Fruit fly (Drosophila melanogaster): ENCODE results near the gene CG6729.

Gene CG6729

DNA sequence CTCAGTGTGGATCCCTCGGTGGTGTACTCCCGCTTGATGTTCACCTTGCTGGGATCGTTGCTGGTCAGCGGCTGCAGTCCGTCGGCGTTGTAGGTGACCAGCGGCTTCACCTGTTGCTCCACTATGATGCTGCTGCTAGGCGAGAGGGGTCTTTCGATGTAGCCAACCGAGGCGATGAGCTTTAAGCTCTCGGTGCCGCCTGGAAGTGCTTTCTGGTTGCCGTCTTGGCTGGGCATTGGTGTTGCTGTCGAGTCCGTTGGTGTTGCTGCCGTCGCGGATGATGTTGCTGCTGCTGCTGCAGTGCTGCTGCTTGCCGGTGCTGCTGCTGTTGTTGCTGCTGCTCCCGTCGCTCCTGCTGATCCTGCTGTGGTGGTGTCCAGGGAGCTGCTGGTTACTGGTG, 30.3 kb upstream of the CG6729 start:
- TF ChIP-seq Sox102F (GFP tag; optimal IDR thresholded peaks at IDR 0.05) (no peak), CG4360 (GFP tag; IDR thresholded peaks at IDR 0.05) (no peak), CG10565 (GFP tag; optimal IDR thresholded peaks at IDR 0.05) (no peak), gem (tag; optimal IDR thresholded peaks at IDR 0.05) (no peak), yki (optimal IDR thresholded peaks at IDR 0.05) (no peak), CG16779 (GFP tag; IDR thresholded peaks at IDR 0.05) (0 out of 2 replicates have a peak, but pooled peaks have one; percentile 12), chif (GFP tag; optimal IDR thresholded peaks at IDR 0.05) (no peak), MTF-1 (GFP tag; optimal IDR thresholded peaks at IDR 0.05; ENCODE audit: borderline replicate concordance) (no peak), stwl (tag; optimal IDR thresholded peaks at IDR 0.05) (no peak), Dll (GFP tag; IDR thresholded peaks at IDR 0.05; ENCODE audit: partially characterized antibody) (no peak), CG17829 (tag; optimal IDR thresholded peaks at IDR 0.05) (no peak), scrt (GFP tag; optimal IDR thresholded peaks at IDR 0.05) (peak; percentile 80), Asciz (GFP tag; optimal IDR thresholded peaks at IDR 0.05) (no peak), Dip2 (GFP tag; IDR thresholded peaks at IDR 0.05) (no peak), CG6765 (GFP tag; optimal IDR thresholded peaks at IDR 0.05) (no peak), tin (GFP tag; optimal IDR thresholded peaks at IDR 0.05) (no peak), Med (GFP tag) (peak; percentile 72), HmgD (GFP tag; optimal IDR thresholded peaks at IDR 0.05) (no peak), Atf3 (GFP tag; optimal IDR thresholded peaks at IDR 0.05) (no peak), Rfx (GFP tag; IDR thresholded peaks at IDR 0.05) (peak; percentile 44; the same call in 1 of the 2 replicates), h (optimal IDR thresholded peaks at IDR 0.05) (no peak), Optix (GFP tag; IDR thresholded peaks at IDR 0.05) (no peak), CG7556 (GFP tag; optimal IDR thresholded peaks at IDR 0.05) (no peak), dmrt99B (tag; optimal IDR thresholded peaks at IDR 0.05) (no peak), CG16813 (GFP tag; IDR thresholded peaks at IDR 0.05; ENCODE audit: partially characterized antibody) (no peak), Doc2 (GFP tag; IDR thresholded peaks at IDR 0.05) (no peak), CG14441 (GFP tag; IDR thresholded peaks at IDR 0.05) (no peak), crol (GFP tag; IDR thresholded peaks at IDR 0.05) (peak; percentile 66), wdn (GFP tag; IDR thresholded peaks at IDR 0.05) (no peak), nom (GFP tag; optimal IDR thresholded peaks at IDR 0.05) (no peak), Neu2 (GFP tag; optimal IDR thresholded peaks at IDR 0.05; ENCODE audit: borderline replicate concordance) (no peak), Ssrp (tag; optimal IDR thresholded peaks at IDR 0.05) (no peak), abd-A (tag; optimal IDR thresholded peaks at IDR 0.05) (no peak), bsh (GFP tag; optimal IDR thresholded peaks at IDR 0.05) (no peak), Hr39 (optimal IDR thresholded peaks at IDR 0.05) (no peak), CG12769 (tag; optimal IDR thresholded peaks at IDR 0.05) (no peak), CG18599 (GFP tag; optimal IDR thresholded peaks at IDR 0.05) (no peak), CG4730 (GFP tag; IDR thresholded peaks at IDR 0.05) (no peak), Gug (GFP tag; IDR thresholded peaks at IDR 0.05) (no peak), lbe (GFP tag; optimal IDR thresholded peaks at IDR 0.05) (no peak), tap (tag; optimal IDR thresholded peaks at IDR 0.05) (no peak), sob (GFP tag; IDR thresholded peaks at IDR 0.05) (no peak), Hmr (GFP tag; optimal IDR thresholded peaks at IDR 0.05) (no peak), CG18262 (tag; optimal IDR thresholded peaks at IDR 0.05) (no peak), sisA (GFP tag; IDR thresholded peaks at IDR 0.05) (no peak), CG15514 (GFP tag; optimal IDR thresholded peaks at IDR 0.05) (no peak), pho (GFP tag; optimal IDR thresholded peaks at IDR 0.05) (no peak), tna (GFP tag; IDR thresholded peaks at IDR 0.05; ENCODE audit: partially characterized antibody) (no peak; the same call in 1 of the 2 replicates), ci (GFP tag; IDR thresholded peaks at IDR 0.05) (0 out of 3 replicates have a peak, but pooled peaks have one; percentile 17), CG2199 (GFP tag; IDR thresholded peaks at IDR 0.05) (no peak), CG13287 (GFP tag; IDR thresholded peaks at IDR 0.05; ENCODE audit: partially characterized antibody) (peak; percentile 30; the same call in 1 of the 2 replicates), CG10543 (GFP tag; optimal IDR thresholded peaks at IDR 0.05) (no peak)

All from whole organism, embryonic.